Fruit fly (Drosophila melanogaster) whole organism, larva: ENCODE data around the gene LIMK1.
A peak's percentile ranks its signal among the peaks of the same experiment; 100 is the strongest.

Experiments used
- noc ChIP-seq: fragments of 200-800 bp; sonication (Bioruptor generic); optimal IDR thresholded peaks from 3 replicates; lab custom pipeline; 2019; ENCODE audit warnings: missing biosample characterization, mild to moderate bottlenecking, missing genetic modification characterization, moderate library complexity

LIMK1 gene

DNA sequence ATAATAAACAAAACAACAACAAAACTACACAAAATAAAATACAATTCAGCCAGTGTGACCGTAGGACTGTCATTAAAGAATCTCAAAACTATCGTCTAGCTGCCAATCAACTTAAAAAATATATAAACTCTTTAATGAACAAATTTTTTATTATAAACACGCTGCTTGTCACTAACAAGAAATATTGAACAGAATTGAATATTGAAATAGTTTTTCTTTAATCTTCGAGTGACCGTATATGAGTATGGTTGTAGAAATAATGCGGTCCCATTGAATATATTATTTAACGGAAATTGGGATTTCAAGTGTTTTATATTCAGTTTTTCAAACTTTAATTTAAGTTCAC lies at the start of gene LIMK1:
LIMK1 (minus strand) TSS at position 73 of the 346 bp plus-strand sequence.
- no peak for TF ChIP-seq noc (tag; lab: Kevin White, UChicago)

DNA sequence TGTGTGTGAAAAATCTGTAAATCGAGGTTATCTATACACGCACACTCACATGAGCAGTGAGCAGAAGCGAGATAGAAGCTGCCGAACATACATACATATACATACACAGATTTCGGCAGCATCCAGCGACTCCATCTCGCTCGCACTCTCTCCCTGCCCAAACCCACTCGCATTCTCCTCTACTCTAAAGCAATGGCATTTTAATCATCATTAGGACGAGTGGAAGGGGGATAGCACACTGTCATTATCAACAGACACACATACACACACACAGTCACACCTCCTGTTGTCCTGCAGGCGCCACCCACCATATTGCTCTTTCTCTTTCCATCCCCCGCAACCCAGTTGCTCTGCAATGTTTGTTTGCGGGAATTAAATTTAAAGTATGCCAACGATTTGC lies 42.0 kb upstream of the LIMK1 start:
- TF ChIP-seq noc (tag; lab: Kevin White, UChicago): no peak

DNA sequence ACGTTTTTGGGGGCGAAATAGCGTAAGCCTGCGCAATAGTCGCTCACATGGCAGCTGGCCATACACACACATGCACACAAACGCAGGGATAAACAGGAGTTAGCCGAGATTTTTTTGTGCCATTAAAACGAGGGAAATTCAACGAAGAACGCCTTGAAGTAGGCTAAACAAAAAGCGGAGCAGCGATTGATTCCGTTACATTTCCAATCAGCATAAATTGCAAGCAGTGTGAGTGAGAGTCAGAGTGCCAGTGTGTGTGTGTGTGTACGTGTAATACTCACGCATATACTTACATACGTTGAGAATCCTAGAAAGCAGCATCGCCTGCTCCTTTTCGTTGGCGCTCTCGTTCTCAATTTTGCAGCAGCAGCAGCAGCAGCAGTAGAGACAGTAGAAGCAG lies 41.2 kb upstream of the LIMK1 start:
- no peak for TF ChIP-seq noc (tag; lab: Kevin White, UChicago)

- no peak for TF ChIP-seq noc (tag; lab: Kevin White, UChicago)
These were observed 40.1 kb upstream of the LIMK1 start for dm6 chrX:12632157-12632422.

dm6 chrX:12631317-12632156 lies 39.5 kb upstream of the LIMK1 start, which contains the start of gene Tomosyn:
TSS of gene Tomosyn (plus strand) at chrX:12631605.
- TF ChIP-seq noc (tag; lab: Kevin White, UChicago): peak; percentile 47

DNA sequence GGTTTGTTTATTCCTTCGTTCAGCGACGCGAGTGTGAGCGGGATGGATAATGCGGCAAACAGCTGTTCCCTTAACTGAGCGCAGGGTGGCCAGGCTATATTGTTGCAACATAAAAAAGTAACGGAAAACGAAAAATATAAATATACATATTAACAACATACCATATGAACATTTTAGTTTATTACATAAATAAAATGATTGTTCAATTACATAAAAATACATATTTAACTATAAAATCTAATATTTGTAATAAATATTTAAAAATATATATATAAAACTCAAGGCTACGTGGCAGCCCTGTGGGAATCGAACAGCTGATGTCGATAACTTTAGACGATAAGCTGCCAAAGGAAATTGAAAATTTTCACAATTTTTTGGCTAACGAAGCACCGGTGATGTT lies 37.6 kb upstream of the LIMK1 start, which contains the start of the genes Aven and CG2540:
Aven (minus strand) TSS at position 77 of the 400 bp plus-strand sequence.
CG2540 (plus strand) TSS at position 315 of the 400 bp plus-strand sequence.
- peak; percentile 89 for TF ChIP-seq noc (tag; lab: Kevin White, UChicago)

dm6 chrX:12625594-12626274 lies 33.7 kb upstream of the LIMK1 start:
- no peak for TF ChIP-seq noc (tag; lab: Kevin White, UChicago)

dm6 chrX:12623992-12624391 lies 32.0 kb upstream of the LIMK1 start, which contains the start of gene CG15728:
TSS of gene CG15728 (plus strand) at chrX:12624292.
- TF ChIP-seq noc (tag; lab: Kevin White, UChicago): no peak

- TF ChIP-seq noc (tag; lab: Kevin White, UChicago): no peak
These were observed 29.6 kb upstream of the LIMK1 start for dm6 chrX:12621640-12622039.

dm6 chrX:12615752-12616366 lies 23.9 kb upstream of the LIMK1 start, which contains the start of gene CG11085:
TSS of gene CG11085 (plus strand) at chrX:12616316.
- no peak for TF ChIP-seq noc (tag; lab: Kevin White, UChicago)

DNA sequence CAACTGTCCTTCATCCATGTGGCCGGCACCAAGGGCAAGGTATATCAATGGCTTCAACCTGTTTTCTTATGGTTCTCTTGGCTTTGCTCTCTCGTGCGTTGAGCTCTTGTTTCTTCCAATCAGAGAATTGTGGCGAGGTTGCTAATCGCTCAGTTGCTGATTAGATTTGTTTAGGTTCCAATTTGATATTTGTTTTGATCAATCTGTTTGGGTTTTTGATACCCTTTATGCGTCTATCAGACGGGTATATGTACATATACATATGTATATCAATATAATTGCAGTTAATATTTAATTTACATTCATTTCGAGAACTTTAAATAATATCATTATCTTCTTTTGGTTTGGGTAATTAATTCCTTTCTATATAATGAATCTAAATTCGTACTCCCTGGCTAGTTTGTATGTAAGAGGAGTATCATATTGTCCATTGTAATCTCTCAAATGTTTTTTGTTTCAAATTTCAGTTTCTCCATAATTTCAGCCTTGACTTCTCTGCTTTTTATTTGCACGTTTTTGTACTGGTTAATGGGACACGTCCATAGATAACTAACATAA lies 21.3 kb upstream of the LIMK1 start:
- peak; percentile 77 for TF ChIP-seq noc (tag; lab: Kevin White, UChicago)

DNA sequence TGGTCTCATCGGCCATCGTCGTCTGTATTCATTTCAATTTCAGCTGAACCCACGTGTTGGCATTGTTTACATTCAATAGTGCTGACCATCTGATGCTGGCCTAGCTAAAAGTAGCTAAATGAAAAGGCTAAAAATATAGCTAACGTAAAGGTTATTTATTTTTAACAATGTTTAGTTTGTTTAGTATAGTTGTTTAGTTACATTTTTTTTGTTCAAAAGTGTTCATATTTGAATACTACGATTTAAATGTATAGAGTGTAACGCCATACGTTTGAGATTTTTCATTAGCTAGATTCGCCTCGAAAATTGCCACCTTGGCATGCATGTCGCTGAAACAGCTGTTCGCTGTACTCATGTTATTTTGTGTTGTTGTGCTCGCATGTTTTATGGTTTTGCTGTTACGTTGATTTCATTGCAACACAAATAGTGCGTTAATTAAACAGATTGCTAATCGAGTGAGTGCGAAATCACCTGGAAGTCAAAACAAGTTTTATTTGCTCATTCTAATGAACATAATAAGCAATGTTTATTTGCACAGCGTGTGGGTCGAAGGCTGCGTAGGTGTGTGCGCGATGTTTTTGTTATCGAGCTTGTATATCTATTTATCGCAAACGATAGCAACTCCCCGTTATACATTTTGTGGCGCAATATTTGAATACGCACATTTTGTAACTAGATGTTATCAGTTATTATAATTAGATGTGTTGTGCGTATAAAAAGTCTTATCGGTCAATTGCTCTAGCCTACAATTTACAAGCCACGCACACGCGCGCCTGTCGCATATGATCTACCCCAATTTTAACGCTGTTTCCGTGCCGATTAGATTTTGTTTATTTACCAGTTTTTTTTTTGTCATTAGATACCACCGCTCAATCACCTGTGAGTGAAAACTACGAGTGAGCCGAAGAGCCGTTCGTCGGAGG lies 19.8 kb upstream of the LIMK1 start, which contains the start of the genes CG1463 and Fpgs1:
CG1463 (minus strand) TSS at position 132 of the 923 bp plus-strand sequence.
Fpgs1 (plus strand) TSS at position 332 of the 923 bp plus-strand sequence.
- TF ChIP-seq noc (tag; lab: Kevin White, UChicago): no peak

DNA sequence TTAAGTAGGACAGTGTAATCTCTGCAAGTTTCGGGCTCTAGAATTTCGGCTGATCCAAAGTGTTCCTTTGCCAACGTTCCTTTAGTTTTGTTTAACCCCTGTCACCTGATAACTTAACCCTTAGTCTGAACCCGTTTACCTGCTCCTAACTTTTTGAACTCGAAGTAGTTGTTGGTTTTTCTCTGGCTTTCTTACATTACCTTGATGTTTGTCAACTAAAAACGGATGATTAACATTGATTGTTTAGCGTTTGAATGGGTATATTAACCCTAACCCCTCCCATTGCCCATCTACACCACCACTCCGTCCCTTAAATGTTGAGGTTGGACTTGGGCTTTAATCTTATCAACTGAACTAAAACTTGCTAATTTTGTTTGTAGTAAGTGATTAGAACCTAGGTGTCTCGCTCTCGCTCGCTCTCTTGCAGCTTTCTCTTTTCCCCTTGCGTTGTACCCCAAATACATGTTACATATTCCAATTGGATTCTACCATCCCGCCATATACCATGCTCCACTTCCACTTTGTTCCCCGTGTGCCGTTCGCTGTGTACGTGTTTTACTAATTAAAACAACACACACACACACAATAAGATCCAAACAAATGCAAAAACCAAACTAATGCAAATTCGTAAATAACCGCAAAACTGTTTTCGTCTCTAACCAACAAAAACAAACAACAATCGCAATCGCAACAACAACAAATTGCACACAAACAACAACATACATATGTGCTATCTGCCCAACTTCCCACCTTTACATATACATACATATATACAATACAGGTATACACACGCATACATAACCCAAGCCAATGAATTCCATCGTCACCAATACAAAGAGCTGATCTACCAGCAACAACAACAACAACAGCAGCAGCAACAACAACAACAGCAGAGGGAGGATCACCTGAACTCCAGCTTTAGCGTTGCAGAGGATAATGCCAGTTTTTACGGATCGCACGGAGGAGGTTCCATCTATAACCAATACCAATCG lies 9.1 kb upstream of the LIMK1 start:
- TF ChIP-seq noc (tag; lab: Kevin White, UChicago): no peak
